Worm (Caenorhabditis elegans): Measurements from ENCODE around the gene AH10.2.

The AH10.2 gene

ce11 chrV:14156468-14156867 is at the start of gene AH10.2:
Gene AH10.2 (plus strand): TSS chrV:14156768.
- TF ChIP-seq alr-1 (tag; optimal IDR thresholded peaks at IDR 0.05) (no peak), ceh-82 (tag; optimal IDR thresholded peaks at IDR 0.05) (no peak), nhr-77 (tag; optimal IDR thresholded peaks at IDR 0.05) (no peak), gmeb-1 (tag; optimal IDR thresholded peaks at IDR 0.05) (no peak), ZK546.5 (tag; optimal IDR thresholded peaks at IDR 0.05) (no peak), zag-1 (tag; optimal IDR thresholded peaks at IDR 0.05) (no peak), snpc-4 (tag; optimal IDR thresholded peaks at IDR 0.05) (no peak)

- TF ChIP-seq dmd-4 (tag; optimal IDR thresholded peaks at IDR 0.05): no peak
- no peak for TF ChIP-seq skn-1 (tag; optimal IDR thresholded peaks at IDR 0.05)
- TF ChIP-seq lin-39 (tag; optimal IDR thresholded peaks at IDR 0.05): no peak
- TF ChIP-seq nhr-77 (tag; optimal IDR thresholded peaks at IDR 0.05): no peak
- TF ChIP-seq peb-1 (tag; optimal IDR thresholded peaks at IDR 0.05): no peak
- TF ChIP-seq mbf-1 (tag; optimal IDR thresholded peaks at IDR 0.05): no peak
- no peak for TF ChIP-seq unc-55 (GFP tag; optimal IDR thresholded peaks at IDR 0.05)
- no peak for TF ChIP-seq egl-27 (tag; optimal IDR thresholded peaks at IDR 0.05)
- TF ChIP-seq zag-1 (tag; optimal IDR thresholded peaks at IDR 0.05): no peak
- no peak for TF ChIP-seq R02D3.7 (tag; optimal IDR thresholded peaks at IDR 0.05)
- TF ChIP-seq mdl-1 (tag; optimal IDR thresholded peaks at IDR 0.05): no peak
- no peak for TF ChIP-seq ceh-82 (tag; optimal IDR thresholded peaks at IDR 0.05)
- TF ChIP-seq elt-1 (tag; optimal IDR thresholded peaks at IDR 0.05): no peak
- TF ChIP-seq fos-1 (tag; optimal IDR thresholded peaks at IDR 0.05): no peak
- no peak for TF ChIP-seq ama-1 (optimal IDR thresholded peaks at IDR 0.05)
- no peak for TF ChIP-seq crh-2 (tag; optimal IDR thresholded peaks at IDR 0.05)
- TF ChIP-seq nhr-11 (tag; optimal IDR thresholded peaks at IDR 0.05): no peak
- TF ChIP-seq aly-2 (tag; optimal IDR thresholded peaks at IDR 0.05): no peak
- TF ChIP-seq F13H6.1 (tag; optimal IDR thresholded peaks at IDR 0.05): no peak
- no peak for TF ChIP-seq mab-5 (tag; optimal IDR thresholded peaks at IDR 0.05)
These were observed 49.1 kb upstream of the AH10.2 start, which contains the start of gene H39E23.3 for ce11 chrV:14107511-14107910. Gene H39E23.3 (plus strand): TSS chrV:14107811.

DNA sequence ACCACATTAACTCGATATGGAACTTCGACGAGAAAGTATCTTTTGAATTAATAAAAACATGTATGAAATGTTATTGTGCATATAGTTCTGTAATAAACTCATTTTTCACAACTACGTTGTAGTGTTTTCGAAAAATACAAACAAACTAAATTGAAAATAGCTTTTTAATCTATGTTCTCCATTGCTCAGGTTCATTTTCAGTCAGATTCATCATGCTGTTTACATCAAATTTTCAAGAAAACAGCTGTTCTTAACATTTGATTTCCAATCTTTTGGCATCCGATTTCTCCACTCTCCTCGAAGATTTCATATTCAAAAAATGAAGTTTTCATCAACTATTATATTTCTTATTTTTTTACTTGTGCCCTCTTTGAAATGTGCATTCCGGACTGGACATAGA is 46.5 kb upstream of the AH10.2 start, which contains the start of gene H39E23.2:
Gene H39E23.2, plus strand, starts transcription at position 301 of the 400 bp plus-strand sequence.
- no peak for TF ChIP-seq nhr-6 (tag; optimal IDR thresholded peaks at IDR 0.05)
- TF ChIP-seq ama-1 (optimal IDR thresholded peaks at IDR 0.05): no peak
- TF ChIP-seq zag-1 (tag; optimal IDR thresholded peaks at IDR 0.05): no peak
- no peak for TF ChIP-seq nhr-237 (tag; optimal IDR thresholded peaks at IDR 0.05)
- TF ChIP-seq nhr-77 (tag; optimal IDR thresholded peaks at IDR 0.05): no peak
- TF ChIP-seq alr-1 (tag; optimal IDR thresholded peaks at IDR 0.05): no peak
- no peak for TF ChIP-seq lsy-2 (tag; optimal IDR thresholded peaks at IDR 0.05)

DNA sequence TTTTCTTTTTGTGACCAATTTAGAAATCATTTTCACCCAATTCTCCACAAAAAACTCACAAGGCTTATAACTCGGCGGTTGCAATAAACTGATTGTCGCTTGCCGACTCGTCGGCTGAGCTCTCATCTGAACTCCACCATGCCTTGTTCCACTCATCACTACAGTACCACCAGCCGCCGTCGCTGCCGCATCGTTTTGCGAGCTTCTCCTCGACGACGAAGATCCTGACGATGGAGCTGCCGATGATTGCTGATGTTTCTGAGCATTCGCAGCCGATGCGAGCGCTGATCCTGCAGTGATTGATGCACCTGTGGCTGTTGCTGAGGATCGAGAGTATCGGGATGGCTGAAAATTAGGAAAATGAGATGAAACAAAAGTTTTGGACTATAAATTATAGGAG is 35.9 kb upstream of the AH10.2 start:
- TF ChIP-seq C34F6.9 (tag; optimal IDR thresholded peaks at IDR 0.05): no peak
- TF ChIP-seq skn-1 (tag; optimal IDR thresholded peaks at IDR 0.05): no peak
- no peak for TF ChIP-seq unc-55 (GFP tag; optimal IDR thresholded peaks at IDR 0.05)
- TF ChIP-seq nhr-21 (tag; optimal IDR thresholded peaks at IDR 0.05): no peak
- no peak for TF ChIP-seq mbf-1 (tag; optimal IDR thresholded peaks at IDR 0.05)

DNA sequence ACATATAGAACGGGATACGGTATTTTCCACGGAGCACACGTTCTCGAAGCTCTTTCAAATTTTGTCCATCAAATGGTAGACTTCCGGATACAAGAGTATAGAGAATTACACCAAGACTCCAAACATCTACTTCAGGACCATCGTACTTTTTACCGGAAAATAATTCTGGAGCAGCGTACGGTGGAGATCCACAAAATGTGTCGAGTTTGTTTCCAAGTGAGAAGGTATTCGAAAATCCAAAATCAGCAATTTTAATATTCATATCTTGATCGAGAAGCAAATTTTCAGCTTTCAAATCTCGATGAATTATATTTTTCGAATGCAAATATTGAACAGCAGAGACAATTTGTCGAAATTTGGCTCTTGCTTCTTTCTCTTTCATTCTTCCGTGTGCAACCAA is 33.4 kb upstream of the AH10.2 start:
- TF ChIP-seq nhr-10 (tag; optimal IDR thresholded peaks at IDR 0.05) (no peak), skn-1 (tag; optimal IDR thresholded peaks at IDR 0.05) (no peak), unc-39 (tag; optimal IDR thresholded peaks at IDR 0.05) (no peak), ceh-16 (tag; optimal IDR thresholded peaks at IDR 0.05) (no peak), nhr-23 (tag; optimal IDR thresholded peaks at IDR 0.05) (no peak), zag-1 (tag; optimal IDR thresholded peaks at IDR 0.05) (no peak), ama-1 (optimal IDR thresholded peaks at IDR 0.05) (no peak), Y55F3AM.14 (GFP tag; optimal IDR thresholded peaks at IDR 0.05) (no peak), R02D3.7 (tag; optimal IDR thresholded peaks at IDR 0.05) (no peak)

ce11 chrV:14126341-14126924 is 30.1 kb upstream of the AH10.2 start:
- TF ChIP-seq nhr-129 (tag; optimal IDR thresholded peaks at IDR 0.05) (peak; percentile 17), dmd-4 (tag; optimal IDR thresholded peaks at IDR 0.05) (no peak), sma-9 (GFP tag; optimal IDR thresholded peaks at IDR 0.05) (no peak), sma-9 (tag; optimal IDR thresholded peaks at IDR 0.05) (no peak)
